Fruit fly (Drosophila melanogaster) whole organism, embryonic: ENCODE measurements around the gene CG32023.

Experiments
- Awh ChIP-seq: fragments of 200-800 bp; sonication (Bioruptor generic); IDR thresholded peaks from 2 replicates; pipeline ENCODE4, ENCODE4 v1.3.6; 2022; ENCODE audit warnings: missing biosample characterization, missing genetic modification characterization
- Bteb2 ChIP-seq: fragments of 200-800 bp; sonication (Bioruptor generic); optimal IDR thresholded peaks from 2 replicates; lab custom pipeline; 2016; ENCODE audit warnings: missing biosample characterization, missing genetic modification characterization
- CG10274 ChIP-seq: fragments of 200-800 bp; sonication (Bioruptor generic); optimal IDR thresholded peaks from 3 replicates; lab custom pipeline; 2017; ENCODE audit warnings: missing biosample characterization, mild to moderate bottlenecking, missing genetic modification characterization
- CG11398 ChIP-seq: fragments of 200-800 bp; sonication (Bioruptor generic); optimal IDR thresholded peaks from 2 replicates; lab custom pipeline; 2016; ENCODE audit warnings: missing biosample characterization, missing genetic modification characterization
- CG13123 ChIP-seq: fragments of 200-800 bp; sonication (Bioruptor generic); optimal IDR thresholded peaks from 2 replicates; lab custom pipeline; 2016; ENCODE audit warnings: missing biosample characterization, missing genetic modification characterization
- CG13624 ChIP-seq: fragments of 200-800 bp; sonication (Bioruptor generic); optimal IDR thresholded peaks from 2 replicates; lab custom pipeline; 2016; ENCODE audit warnings: missing biosample characterization, missing genetic modification characterization
- CG14965 ChIP-seq: fragments of 200-800 bp; sonication (Bioruptor generic); optimal IDR thresholded peaks from 2 replicates; lab custom pipeline; 2016; ENCODE audit warnings: missing biosample characterization, missing genetic modification characterization, borderline replicate concordance
- CG1529 ChIP-seq: fragments of 200-800 bp; sonication (Bioruptor generic); optimal IDR thresholded peaks from 3 replicates; lab custom pipeline; 2018; ENCODE audit warnings: missing biosample characterization, missing genetic modification characterization
- CG15479 ChIP-seq: fragments of 200-800 bp; sonication (Bioruptor generic); optimal IDR thresholded peaks from 3 replicates; lab custom pipeline; 2019; ENCODE audit warnings: missing biosample characterization, mild to moderate bottlenecking, missing genetic modification characterization, moderate library complexity
- CG18476 ChIP-seq: fragments of 200-800 bp; sonication (Bioruptor generic); optimal IDR thresholded peaks from 2 replicates; lab custom pipeline; 2016; ENCODE audit warnings: missing biosample characterization, mild to moderate bottlenecking, missing genetic modification characterization
- CG2202 ChIP-seq: fragments of 200-800 bp; sonication (Bioruptor generic); optimal IDR thresholded peaks from 2 replicates; lab custom pipeline; 2018; ENCODE audit warnings: missing biosample characterization, mild to moderate bottlenecking, missing genetic modification characterization
- CG2712 ChIP-seq: fragments of 200-800 bp; optimal IDR thresholded peaks from 3 replicates; lab custom pipeline; 2019; ENCODE audit warnings: missing biosample characterization, mild to moderate bottlenecking, missing genetic modification characterization, moderate library complexity
- CG3838 ChIP-seq: fragments of 200-800 bp; sonication (Bioruptor generic); optimal IDR thresholded peaks from 3 replicates; lab custom pipeline; 2016; ENCODE audit warnings: missing biosample characterization, missing genetic modification characterization
- D19A ChIP-seq: fragments of 200-800 bp; optimal IDR thresholded peaks from 3 replicates; lab custom pipeline; 2019; ENCODE audit warnings: missing biosample characterization, mild to moderate bottlenecking, missing genetic modification characterization, moderate library complexity
- Deaf1 ChIP-seq: fragments of 200-800 bp; optimal IDR thresholded peaks from 3 replicates; lab custom pipeline; 2019; ENCODE audit warnings: missing biosample characterization, mild to moderate bottlenecking, missing genetic modification characterization, moderate library complexity
- Dip2 ChIP-seq: fragments of 200-800 bp; sonication (Bioruptor generic); IDR thresholded peaks from 2 replicates; pipeline ENCODE4 v1.3.6; 2022; ENCODE audit warnings: missing biosample characterization, missing genetic modification characterization
- Dip3 ChIP-seq: fragments of 200-800 bp; sonication (Bioruptor generic); optimal IDR thresholded peaks from 3 replicates; lab custom pipeline; 2016; ENCODE audit warnings: missing biosample characterization, missing genetic modification characterization
- ERR ChIP-seq: fragments of 200-800 bp; sonication (Bioruptor generic); optimal IDR thresholded peaks from 2 replicates; lab custom pipeline; 2016; ENCODE audit warnings: missing biosample characterization, missing genetic modification characterization
- GATAe ChIP-seq: fragments of 200-800 bp; sonication (Bioruptor generic); conservative IDR thresholded peaks from 2 replicates; pipeline ENCODE4 v1.3.6; 2022; ENCODE audit warnings: missing biosample characterization, missing genetic modification characterization
- HLH3B ChIP-seq: fragments of 200-800 bp; sonication (Bioruptor generic); IDR thresholded peaks from 2 replicates; pipeline ENCODE4 v1.3.6; 2022; ENCODE audit warnings: missing biosample characterization, missing genetic modification characterization
- HLH4C ChIP-seq: fragments of 200-800 bp; sonication (Bioruptor generic); IDR thresholded peaks from 3 replicates; pipeline ENCODE4 v1.3.6; 2022; ENCODE audit warnings: missing biosample characterization, missing genetic modification characterization; ENCODE audit not compliant: partially characterized antibody
- NC2α ChIP-seq: fragments of 200-800 bp; sonication (Bioruptor generic); optimal IDR thresholded peaks from 2 replicates; lab custom pipeline; 2016; ENCODE audit warnings: missing biosample characterization, missing genetic modification characterization
- NFAT ChIP-seq: fragments of 200-800 bp; sonication (Bioruptor generic); IDR thresholded peaks from 2 replicates; pipeline ENCODE4 v1.3.6; 2022; ENCODE audit warnings: missing biosample characterization, missing genetic modification characterization
- Oli ChIP-seq: fragments of 200-800 bp; sonication (Bioruptor generic); optimal IDR thresholded peaks from 2 replicates; lab custom pipeline; 2018; ENCODE audit warnings: missing biosample characterization, mild to moderate bottlenecking, missing genetic modification characterization, moderate library complexity
- Poxn ChIP-seq: fragments of 200-800 bp; sonication (Bioruptor generic); IDR thresholded peaks from 2 replicates; pipeline ENCODE4 v1.3.6; 2022; ENCODE audit warnings: missing biosample characterization, missing genetic modification characterization
- Ptx1 ChIP-seq: fragments of 200-800 bp; sonication (Bioruptor generic); IDR thresholded peaks from 2 replicates; pipeline ENCODE4 v1.3.6; 2022; ENCODE audit warnings: missing biosample characterization, missing genetic modification characterization
- Ravus ChIP-seq: fragments of 200-800 bp; sonication (Bioruptor generic); IDR thresholded peaks from 2 replicates; pipeline ENCODE4 v1.3.6; 2022; ENCODE audit warnings: missing biosample characterization, missing genetic modification characterization
- Rx ChIP-seq: fragments of 200-800 bp; sonication (Bioruptor generic); IDR thresholded peaks from 2 replicates; pipeline ENCODE4 v1.3.6; 2022; ENCODE audit warnings: missing biosample characterization, missing genetic modification characterization
- Vsx1 ChIP-seq: fragments of 200-800 bp; sonication (Bioruptor generic); optimal IDR thresholded peaks from 2 replicates; lab custom pipeline; 2017; ENCODE audit warnings: missing biosample characterization, mild to moderate bottlenecking, missing genetic modification characterization, missing genetic modification reagents
- bab2 ChIP-seq: fragments of 200-800 bp; sonication (Bioruptor generic); optimal IDR thresholded peaks from 2 replicates; lab custom pipeline; 2016; ENCODE audit warnings: missing biosample characterization, missing genetic modification characterization
- bigmax ChIP-seq: fragments of 200-800 bp; sonication (Bioruptor generic); optimal IDR thresholded peaks from 2 replicates; lab custom pipeline; 2018; ENCODE audit warnings: missing biosample characterization, mild to moderate bottlenecking, missing genetic modification characterization
- croc ChIP-seq: fragments of 200-800 bp; sonication (Bioruptor generic); conservative IDR thresholded peaks from 3 replicates; pipeline ENCODE4 v1.3.6; 2022; ENCODE audit warnings: missing biosample characterization, missing genetic modification characterization
- dati ChIP-seq: fragments of 200-800 bp; sonication (Bioruptor generic); IDR thresholded peaks from 2 replicates; pipeline ENCODE4 v1.3.6; 2022; ENCODE audit warnings: missing biosample characterization, missing genetic modification characterization
- eve ChIP-seq, 2 experiments: fragments of >200 bp; optimal IDR thresholded peaks; 2 replicates each; lab custom pipeline; 2017; ENCODE audit warnings: missing biosample characterization in 2 of 2, missing genetic modification characterization in 2 of 2
- ftz-f1 ChIP-seq: fragments of 200-800 bp; sonication (Bioruptor generic); optimal IDR thresholded peaks from 2 replicates; lab custom pipeline; 2016; ENCODE audit warnings: missing biosample characterization, missing genetic modification characterization
- grau ChIP-seq: fragments of 200-800 bp; optimal IDR thresholded peaks from 3 replicates; lab custom pipeline; 2019; ENCODE audit warnings: missing biosample characterization, mild to moderate bottlenecking, missing genetic modification characterization, moderate library complexity
- h ChIP-seq: fragments of >200 bp; optimal IDR thresholded peaks from 2 replicates; lab custom pipeline; 2017
- inv ChIP-seq: fragments of 200-800 bp; sonication (Bioruptor generic); IDR thresholded peaks from 2 replicates; pipeline ENCODE4 v1.3.6; 2022; ENCODE audit warnings: missing biosample characterization, missing genetic modification characterization; ENCODE audit not compliant: partially characterized antibody
- knrl ChIP-seq: fragments of 200-800 bp; sonication (Bioruptor generic); IDR thresholded peaks from 3 replicates; pipeline ENCODE4 v1.3.6; 2022; ENCODE audit warnings: missing biosample characterization, missing genetic modification characterization; ENCODE audit not compliant: partially characterized antibody
- lmd ChIP-seq: fragments of 200-800 bp; sonication (Bioruptor generic); IDR thresholded peaks from 2 replicates; pipeline ENCODE4 v1.3.6; 2022; ENCODE audit warnings: missing biosample characterization, missing genetic modification characterization
- lola ChIP-seq, 3 experiments: fragments of >200 bp in 2 of 3; fragments of 200-800 bp in 1 of 3; sonication (Bioruptor generic) in 1 of 3; optimal IDR thresholded peaks; 2 replicates each; lab custom pipeline; 2017 to 2019; ENCODE audit warnings: missing biosample characterization in 3 of 3, missing genetic modification characterization in 3 of 3, mild to moderate bottlenecking in 1 of 3, moderate library complexity in 1 of 3
- nmo ChIP-seq: fragments of 200-800 bp; sonication (Bioruptor generic); optimal IDR thresholded peaks from 2 replicates; lab custom pipeline; 2018; ENCODE audit warnings: missing biosample characterization, mild to moderate bottlenecking, missing genetic modification characterization, moderate library complexity
- odd ChIP-seq: fragments of 200-800 bp; sonication (Bioruptor generic); optimal IDR thresholded peaks from 2 replicates; lab custom pipeline; 2017; ENCODE audit warnings: missing biosample characterization, mild to moderate bottlenecking, missing genetic modification characterization
- pnt ChIP-seq: fragments of 200-800 bp; sonication (Bioruptor generic); optimal IDR thresholded peaks from 3 replicates; lab custom pipeline; 2016; ENCODE audit warnings: missing biosample characterization, missing genetic modification characterization
- psq ChIP-seq: fragments of 200-800 bp; sonication (Bioruptor generic); optimal IDR thresholded peaks from 2 replicates; lab custom pipeline; 2017; ENCODE audit warnings: missing biosample characterization, missing genetic modification characterization
- sc ChIP-seq, 3 experiments: fragments of >200 bp in 2 of 3; fragments of 200-800 bp in 1 of 3; sonication (Bioruptor generic) in 1 of 3; optimal IDR thresholded peaks; 2 replicates in 2 of 3; 3 replicates in 1 of 3; lab custom pipeline; 2017; ENCODE audit warnings: mild to moderate bottlenecking in 1 of 3, missing biosample characterization in 1 of 3, missing genetic modification characterization in 1 of 3, missing genetic modification reagents in 1 of 3
- shn ChIP-seq: fragments of 200-800 bp; sonication (Bioruptor generic); optimal IDR thresholded peaks from 3 replicates; lab custom pipeline; 2016; ENCODE audit warnings: missing biosample characterization, missing genetic modification characterization
- sqz ChIP-seq: fragments of 200-800 bp; sonication (Bioruptor generic); optimal IDR thresholded peaks from 3 replicates; lab custom pipeline; 2018; ENCODE audit warnings: missing biosample characterization, mild to moderate bottlenecking, missing genetic modification characterization
- stwl ChIP-seq: fragments of 200-800 bp; sonication (Bioruptor generic); optimal IDR thresholded peaks from 3 replicates; lab custom pipeline; 2018; ENCODE audit warnings: missing biosample characterization, mild to moderate bottlenecking, missing genetic modification characterization, moderate library complexity
- tap ChIP-seq: fragments of 200-800 bp; optimal IDR thresholded peaks from 3 replicates; lab custom pipeline; 2019; ENCODE audit warnings: missing biosample characterization, mild to moderate bottlenecking, missing genetic modification characterization, moderate library complexity

Gene CG32023

dm6 chr3L:8772998-8773684 is 30.8 kb downstream of the CG32023 start (continued):
- TF ChIP-seq lmd (GFP tag; lab: Robert Waterston, UW) (peak; percentile 68), CG10274 (no peak), sqz (GFP tag; lab: Kevin White, UChicago) (peak; percentile 57), ftz-f1 (no peak), ERR (peak; percentile 3), croc (peak; percentile 65), CG11398 (GFP tag; lab: Kevin White, UChicago) (peak; percentile 39), eve (GFP tag; optimal IDR thresholded peaks at IDR 0.05; lab: Kevin White, UChicago) (peak in 1 of 2 experiments; percentile 96), Awh (GFP tag; lab: Robert Waterston, UW) (peak; percentile 71), NC2α (peak; percentile 20), Vsx1 (GFP tag; lab: Kevin White, UChicago) (peak; percentile 8), D19A (tag; lab: Kevin White, UChicago) (peak; percentile 70), shn (peak; percentile 24), knrl (GFP tag; lab: Robert Waterston, UW) (0 out of 3 replicates have a peak, but pooled peaks have one; percentile 7), stwl (tag; lab: Kevin White, UChicago) (peak; percentile 4), Ptx1 (GFP tag; lab: Robert Waterston, UW) (peak; percentile 72), CG15479 (GFP tag; lab: Kevin White, UChicago) (no peak), CG3838 (GFP tag; lab: Kevin White, UChicago) (no peak), Oli (tag; lab: Kevin White, UChicago) (peak; percentile 85), inv (GFP tag; lab: Robert Waterston, UW) (no peak), CG2202 (tag; lab: Kevin White, UChicago) (peak; percentile 80), Dip2 (GFP tag; lab: Robert Waterston, UW) (no peak), Bteb2 (GFP tag; lab: Kevin White, UChicago) (peak; percentile 28), dati (GFP tag; lab: Robert Waterston, UW) (no peak), grau (tag; lab: Kevin White, UChicago) (peak; percentile 77), CG2712 (tag; lab: Kevin White, UChicago) (peak; percentile 87), Ravus (GFP tag; lab: Robert Waterston, UW) (no peak), h (lab: Kevin White, UChicago) (no peak), odd (GFP tag; lab: Kevin White, UChicago) (peak; percentile 74), GATAe (GFP tag; lab: Robert Waterston, UW) (no peak), Poxn (no peak), psq (GFP tag; lab: Kevin White, UChicago) (no peak), pnt (GFP tag; lab: Kevin White, UChicago) (peak; percentile 23), lola (GFP tag; optimal IDR thresholded peaks at IDR 0.05; lab: Kevin White, UChicago) (peak in 1 of 3 experiments; percentile 87), Deaf1 (tag; lab: Kevin White, UChicago) (peak; percentile 2), HLH4C (GFP tag; lab: Robert Waterston, UW) (no peak), CG14965 (no peak), sc (optimal IDR thresholded peaks at IDR 0.05; lab: Kevin White, UChicago) (no peak), sc (GFP tag; optimal IDR thresholded peaks at IDR 0.05; lab: Kevin White, UChicago) (peak; percentile 66), CG1529 (GFP tag; lab: Kevin White, UChicago) (peak; percentile 76), HLH3B (GFP tag; lab: Robert Waterston, UW) (peak; percentile 62), Rx (GFP tag; lab: Robert Waterston, UW) (peak; percentile 35; the same call in 1 of the 2 replicates), CG13123 (GFP tag; lab: Kevin White, UChicago) (peak; percentile 36), bab2 (GFP tag; lab: Kevin White, UChicago) (peak; percentile 45), Dip3 (GFP tag; lab: Kevin White, UChicago) (peak; percentile 23), CG13624 (GFP tag; lab: Kevin White, UChicago) (peak; percentile 42), tap (tag; lab: Kevin White, UChicago) (peak; percentile 67), CG18476 (GFP tag; lab: Kevin White, UChicago) (peak; percentile 17), nmo (GFP tag; lab: Kevin White, UChicago) (peak; percentile 85), NFAT (no peak), bigmax (GFP tag; lab: Kevin White, UChicago) (no peak)
